Worm (Caenorhabditis elegans) whole organism, L2 larva: ENCODE data around the gene F20B6.5.

Source experiments
- C34F6.9 ChIP-seq: fragments of 150-350 bp; optimal IDR thresholded peaks from 2 replicates; lab custom pipeline; 2014; ENCODE audit warnings: missing biosample characterization, missing genetic modification characterization
- F13H6.1 ChIP-seq: sonication (generic microtip); optimal IDR thresholded peaks from 2 replicates; lab custom pipeline; 2016; ENCODE audit warnings: missing genetic modification characterization, missing compliant biosample characterization
- R02D3.7 ChIP-seq: fragments of 150-350 bp; optimal IDR thresholded peaks from 2 replicates; lab custom pipeline; 2014; ENCODE audit warnings: missing biosample characterization, missing genetic modification characterization
- ZK546.5 ChIP-seq: sonication (generic microtip); optimal IDR thresholded peaks from 2 replicates; lab custom pipeline; 2017; ENCODE audit warnings: missing biosample characterization, missing genetic modification characterization
- alr-1 ChIP-seq: fragments of 150-350 bp; optimal IDR thresholded peaks from 2 replicates; lab custom pipeline; 2014; ENCODE audit warnings: missing biosample characterization, missing genetic modification characterization
- aly-2 ChIP-seq: fragments of 150-350 bp; optimal IDR thresholded peaks from 2 replicates; lab custom pipeline; 2014; ENCODE audit warnings: missing biosample characterization, missing genetic modification characterization
- blmp-1 ChIP-seq: sonication (generic microtip); optimal IDR thresholded peaks from 2 replicates; lab custom pipeline; 2017; ENCODE audit warnings: missing genetic modification characterization, mild to moderate bottlenecking, missing compliant biosample characterization, antibody characterized with exemption, moderate library complexity; ENCODE audit not compliant: insufficient read depth
- ceh-82 ChIP-seq: fragments of 150-350 bp; optimal IDR thresholded peaks from 2 replicates; lab custom pipeline; 2014; ENCODE audit warnings: missing biosample characterization, missing genetic modification characterization
- crh-2 ChIP-seq: sonication (generic microtip); optimal IDR thresholded peaks from 2 replicates; lab custom pipeline; 2017; ENCODE audit warnings: missing biosample characterization, missing genetic modification characterization
- dmd-4 ChIP-seq: sonication (generic microtip); optimal IDR thresholded peaks from 2 replicates; lab custom pipeline; 2017; ENCODE audit warnings: missing biosample characterization, missing genetic modification characterization
- egl-27 ChIP-seq: sonication (generic microtip); optimal IDR thresholded peaks from 3 replicates; lab custom pipeline; 2017; ENCODE audit warnings: missing biosample characterization, missing genetic modification reagents, missing genetic modification characterization
- elt-1 ChIP-seq: fragments of 150-350 bp; optimal IDR thresholded peaks from 2 replicates; lab custom pipeline; 2014; ENCODE audit warnings: missing biosample characterization, missing genetic modification characterization
- elt-3 ChIP-seq: sonication (generic microtip); optimal IDR thresholded peaks from 2 replicates; lab custom pipeline; 2017; ENCODE audit warnings: missing biosample characterization, missing genetic modification characterization
- fos-1 ChIP-seq: fragments of 150-350 bp; optimal IDR thresholded peaks from 2 replicates; lab custom pipeline; 2014; ENCODE audit warnings: missing biosample characterization, missing genetic modification characterization
- gmeb-1 ChIP-seq: fragments of 150-350 bp; optimal IDR thresholded peaks from 2 replicates; lab custom pipeline; 2014; ENCODE audit warnings: missing biosample characterization, missing genetic modification characterization
- lin-39 ChIP-seq: fragments of 150-350 bp; optimal IDR thresholded peaks from 2 replicates; lab custom pipeline; 2014; ENCODE audit warnings: missing biosample characterization, missing genetic modification reagents, missing genetic modification characterization
- lsy-2 ChIP-seq, 2 experiments: fragments of 150-350 bp in 1 of 2; sonication (generic microtip) in 1 of 2; optimal IDR thresholded peaks; 2 replicates each; lab custom pipeline; 2014 to 2017; ENCODE audit warnings: missing biosample characterization in 2 of 2, missing genetic modification characterization in 2 of 2
- mab-5 ChIP-seq: fragments of 150-350 bp; optimal IDR thresholded peaks from 2 replicates; lab custom pipeline; 2014; ENCODE audit warnings: missing biosample characterization, missing genetic modification characterization
- mbf-1 ChIP-seq: sonication (generic microtip); optimal IDR thresholded peaks from 2 replicates; lab custom pipeline; 2017; ENCODE audit warnings: missing biosample characterization, missing genetic modification characterization
- mdl-1 ChIP-seq, 2 experiments: fragments of 150-350 bp in 1 of 2; sonication (generic microtip) in 1 of 2; optimal IDR thresholded peaks; 2 replicates each; lab custom pipeline; 2017; ENCODE audit warnings: missing biosample characterization in 2 of 2, missing genetic modification characterization in 2 of 2
- nhr-10 ChIP-seq: sonication (generic microtip); optimal IDR thresholded peaks from 2 replicates; lab custom pipeline; 2017; ENCODE audit warnings: missing biosample characterization, missing genetic modification characterization
- nhr-12 ChIP-seq: fragments of 150-350 bp; optimal IDR thresholded peaks from 2 replicates; lab custom pipeline; 2014; ENCODE audit warnings: missing biosample characterization, missing genetic modification characterization
- nhr-129 ChIP-seq: fragments of 150-350 bp; optimal IDR thresholded peaks from 2 replicates; lab custom pipeline; 2014; ENCODE audit warnings: missing biosample characterization, missing genetic modification characterization
- nhr-21 ChIP-seq: fragments of 150-350 bp; optimal IDR thresholded peaks from 2 replicates; lab custom pipeline; 2014; ENCODE audit warnings: missing biosample characterization, missing genetic modification characterization
- nhr-23 ChIP-seq: fragments of 150-350 bp; optimal IDR thresholded peaks from 2 replicates; lab custom pipeline; 2014; ENCODE audit warnings: missing biosample characterization, missing genetic modification reagents, missing genetic modification characterization
- nhr-237 ChIP-seq: fragments of 150-350 bp; optimal IDR thresholded peaks from 2 replicates; lab custom pipeline; 2014; ENCODE audit warnings: missing biosample characterization, missing genetic modification characterization
- nhr-25 ChIP-seq: fragments of 150-350 bp; sonication (generic microtip); optimal IDR thresholded peaks from 3 replicates; lab custom pipeline; 2014; ENCODE audit warnings: missing biosample characterization, missing genetic modification characterization
- peb-1 ChIP-seq: fragments of 150-350 bp; optimal IDR thresholded peaks from 2 replicates; lab custom pipeline; 2014; ENCODE audit warnings: missing biosample characterization, missing genetic modification characterization
- skn-1 ChIP-seq: sonication (generic microtip); optimal IDR thresholded peaks from 2 replicates; lab custom pipeline; 2017; ENCODE audit warnings: missing biosample characterization, missing genetic modification characterization
- sma-3 ChIP-seq: sonication (generic microtip); optimal IDR thresholded peaks from 2 replicates; lab custom pipeline; 2016; ENCODE audit warnings: missing genetic modification reagents, missing genetic modification characterization, missing compliant biosample characterization
- sma-9 ChIP-seq, 2 experiments: fragments of 150-350 bp in 1 of 2; sonication (generic microtip) in 1 of 2; optimal IDR thresholded peaks; 2 replicates each; lab custom pipeline; 2014 to 2016; ENCODE audit warnings: missing genetic modification characterization in 2 of 2, mild to moderate bottlenecking in 1 of 2, missing biosample characterization in 1 of 2, missing compliant biosample characterization in 1 of 2, missing genetic modification reagents in 1 of 2, moderate library complexity in 1 of 2
- snpc-4 ChIP-seq: fragments of 150-350 bp; optimal IDR thresholded peaks from 2 replicates; lab custom pipeline; 2014; ENCODE audit warnings: missing biosample characterization, missing genetic modification characterization
- unc-39 ChIP-seq: fragments of 150-350 bp; optimal IDR thresholded peaks from 2 replicates; lab custom pipeline; 2014; ENCODE audit warnings: missing biosample characterization, missing genetic modification characterization
- unc-55 ChIP-seq: fragments of 150-350 bp; sonication (generic microtip); optimal IDR thresholded peaks from 3 replicates; lab custom pipeline; 2014; ENCODE audit warnings: missing biosample characterization, missing genetic modification reagents, missing genetic modification characterization
- zag-1 ChIP-seq: fragments of 150-350 bp; optimal IDR thresholded peaks from 2 replicates; lab custom pipeline; 2014; ENCODE audit warnings: missing biosample characterization, missing genetic modification characterization
- ztf-11 ChIP-seq: sonication (generic microtip); optimal IDR thresholded peaks from 2 replicates; lab custom pipeline; 2017; ENCODE audit warnings: missing biosample characterization, missing genetic modification characterization
- ztf-4 ChIP-seq: fragments of 150-350 bp; optimal IDR thresholded peaks from 2 replicates; lab custom pipeline; 2014; ENCODE audit warnings: missing biosample characterization, missing genetic modification characterization

The F20B6.5 gene

ce11 chrX:4159929-4160328 is 39.8 kb downstream of the F20B6.5 start:
- TF ChIP-seq unc-55 (GFP tag; lab: Kevin White, UChicago) (peak; percentile 55), zag-1 (peak; percentile 14), ztf-11 (tag; lab: Kevin White, UChicago) (no peak)
- TF ChIP-seq, all 48 proteins: peak for 2

ce11 chrX:4159185-4159871 is 40.4 kb downstream of the F20B6.5 start:
- TF ChIP-seq dmd-4, result no peak
- TF ChIP-seq ceh-82 (tag; lab: Kevin White, UChicago), result no peak
- no peak for TF ChIP-seq nhr-21
- no peak for TF ChIP-seq ZK546.5 (tag; lab: Kevin White, UChicago)
- TF ChIP-seq sma-3 (GFP tag; lab: Kevin White, UChicago), result no peak
- no peak for TF ChIP-seq aly-2 (tag; lab: Kevin White, UChicago)
- no peak for TF ChIP-seq ztf-11 (tag; lab: Kevin White, UChicago)
- TF ChIP-seq elt-3 (tag; lab: Kevin White, UChicago), result no peak
- TF ChIP-seq nhr-12 (tag; lab: Kevin White, UChicago), result no peak
- no peak for TF ChIP-seq gmeb-1 (tag; lab: Kevin White, UChicago)
- TF ChIP-seq nhr-237, result no peak
- TF ChIP-seq snpc-4 (tag; lab: Kevin White, UChicago), result no peak
- no peak for TF ChIP-seq elt-1 (tag; lab: Kevin White, UChicago)
- no peak for TF ChIP-seq mdl-1 (tag; optimal IDR thresholded peaks at IDR 0.05; lab: Kevin White, UChicago)
- no peak for TF ChIP-seq unc-55 (GFP tag; lab: Kevin White, UChicago)
- TF ChIP-seq alr-1 (tag; lab: Kevin White, UChicago), result no peak
- TF ChIP-seq mbf-1 (tag; lab: Kevin White, UChicago), result no peak
- no peak for TF ChIP-seq nhr-23 (tag; lab: Kevin White, UChicago)

ce11 chrX:4157896-4158295 is 41.8 kb downstream of the F20B6.5 start:
- TF ChIP-seq nhr-129 (tag; lab: Kevin White, UChicago) (peak; percentile 55), skn-1 (tag; lab: Kevin White, UChicago) (no peak), ztf-4 (no peak), ztf-11 (tag; lab: Kevin White, UChicago) (no peak), lsy-2 (tag; optimal IDR thresholded peaks at IDR 0.05; lab: Kevin White, UChicago) (peak in 1 of 2 experiments; percentile 44), peb-1 (no peak), F13H6.1 (peak; percentile 42), dmd-4 (no peak), unc-39 (no peak), sma-9 (GFP tag; optimal IDR thresholded peaks at IDR 0.05; lab: Kevin White, UChicago) (peak; percentile 70), sma-9 (tag; optimal IDR thresholded peaks at IDR 0.05; lab: Kevin White, UChicago) (no peak), C34F6.9 (tag; lab: Kevin White, UChicago) (peak; percentile 25)
- TF ChIP-seq, all 48 proteins: peak for 5

- no peak for TF ChIP-seq egl-27 (tag; lab: Kevin White, UChicago)
- TF ChIP-seq nhr-237, result no peak
- TF ChIP-seq elt-3 (tag; lab: Kevin White, UChicago), result no peak
- peak; percentile 12 for TF ChIP-seq F13H6.1
- TF ChIP-seq unc-39, result no peak
- TF ChIP-seq crh-2 (tag; lab: Kevin White, UChicago), result no peak
- no peak for TF ChIP-seq blmp-1 (tag; lab: Kevin White, UChicago)
- TF ChIP-seq ZK546.5 (tag; lab: Kevin White, UChicago), result no peak
- peak; percentile 5 for TF ChIP-seq C34F6.9 (tag; lab: Kevin White, UChicago)
- no peak for TF ChIP-seq nhr-23 (tag; lab: Kevin White, UChicago)
- no peak for TF ChIP-seq nhr-12 (tag; lab: Kevin White, UChicago)
- no peak for TF ChIP-seq R02D3.7 (tag; lab: Kevin White, UChicago)
- TF ChIP-seq sma-9 (GFP tag; optimal IDR thresholded peaks at IDR 0.05; lab: Kevin White, UChicago), result no peak
- no peak for TF ChIP-seq sma-9 (tag; optimal IDR thresholded peaks at IDR 0.05; lab: Kevin White, UChicago)
- TF ChIP-seq nhr-10, result no peak
- no peak for TF ChIP-seq nhr-25 (tag; lab: Kevin White, UChicago)
- TF ChIP-seq ztf-11 (tag; lab: Kevin White, UChicago), result no peak
- TF ChIP-seq mdl-1 (tag; optimal IDR thresholded peaks at IDR 0.05; lab: Kevin White, UChicago), result peak in 1 of 2 experiments; percentile 12
- TF ChIP-seq zag-1, result peak; percentile 50
- TF ChIP-seq ceh-82 (tag; lab: Kevin White, UChicago), result no peak
- TF ChIP-seq nhr-129 (tag; lab: Kevin White, UChicago), result peak; percentile 21
- peak; percentile 51 for TF ChIP-seq mab-5 (tag; lab: Kevin White, UChicago)
- no peak for TF ChIP-seq fos-1 (tag; lab: Kevin White, UChicago)
- TF ChIP-seq ztf-4, result no peak
- TF ChIP-seq lin-39, result no peak
- TF ChIP-seq peb-1, result no peak
- TF ChIP-seq lsy-2 (tag; optimal IDR thresholded peaks at IDR 0.05; lab: Kevin White, UChicago), result no peak
- no peak for TF ChIP-seq alr-1 (tag; lab: Kevin White, UChicago)
Measured at ce11 chrX:4154784-4155183, 44.9 kb downstream of the F20B6.5 start.
